Worm (Caenorhabditis elegans): ENCODE data around the gene fbxb-30.

DNA sequence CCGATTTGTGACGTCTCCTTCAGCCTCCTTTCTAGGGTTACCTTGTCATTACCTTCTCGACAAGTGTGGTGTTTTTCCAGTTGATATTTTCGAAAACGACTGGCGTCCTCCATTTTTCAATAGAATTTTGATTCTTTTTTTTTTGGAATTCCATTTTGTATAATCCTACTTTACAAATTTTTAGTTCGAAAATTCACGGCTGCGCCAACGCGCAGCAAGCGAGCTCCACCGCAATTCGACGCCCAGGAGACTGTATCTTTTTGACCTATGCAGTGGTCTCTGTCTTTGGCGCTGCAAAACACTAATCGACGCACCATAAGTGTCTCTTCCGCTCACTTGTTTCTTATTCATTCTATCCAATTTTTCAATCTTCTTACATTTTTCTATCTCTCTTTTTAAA, 10.0 kb downstream of the fbxb-30 start, which contains the start of gene fbxc-42:
- TF ChIP-seq skn-1 (tag; optimal IDR thresholded peaks at IDR 0.05) = no peak
- no peak for TF ChIP-seq fkh-10 (GFP tag; optimal IDR thresholded peaks at IDR 0.05)
- TF ChIP-seq nhr-19 (GFP tag; conservative IDR thresholded peaks at IDR 0.05) = no peak
- TF ChIP-seq blmp-1 (tag; optimal IDR thresholded peaks at IDR 0.05) = no peak
- no peak for TF ChIP-seq elt-3 (tag; optimal IDR thresholded peaks at IDR 0.05)
- no peak for TF ChIP-seq lir-3 (tag; optimal IDR thresholded peaks at IDR 0.05; ENCODE audit: poor library complexity)
- TF ChIP-seq lin-15B (tag; optimal IDR thresholded peaks at IDR 0.05) = no peak
- TF ChIP-seq dpl-1 (GFP tag; optimal IDR thresholded peaks at IDR 0.05) = no peak

All from whole organism, L1 larva.